Worm (Caenorhabditis elegans): ENCODE data around the gene pbs-3.
A peak's percentile ranks its signal among the peaks of the same experiment; 100 is the strongest.

Gene pbs-3

ce11 chrII:4955353-4955752 lies at the start of gene pbs-3:
Gene pbs-3, minus strand, starts transcription at chrII:4955427.
- TF ChIP-seq ztf-23 (GFP tag; IDR thresholded peaks at IDR 0.05) (no peak), flt-1 (GFP tag; IDR thresholded peaks at IDR 0.05) (0 out of 2 replicates have a peak, but pooled peaks have one; percentile 56), T22C8.4 (GFP tag; IDR thresholded peaks at IDR 0.05) (no peak), ref-1 (GFP tag; conservative IDR thresholded peaks at IDR 0.05) (no peak), cog-1 (tag; optimal IDR thresholded peaks at IDR 0.05) (peak; percentile 12)

DNA sequence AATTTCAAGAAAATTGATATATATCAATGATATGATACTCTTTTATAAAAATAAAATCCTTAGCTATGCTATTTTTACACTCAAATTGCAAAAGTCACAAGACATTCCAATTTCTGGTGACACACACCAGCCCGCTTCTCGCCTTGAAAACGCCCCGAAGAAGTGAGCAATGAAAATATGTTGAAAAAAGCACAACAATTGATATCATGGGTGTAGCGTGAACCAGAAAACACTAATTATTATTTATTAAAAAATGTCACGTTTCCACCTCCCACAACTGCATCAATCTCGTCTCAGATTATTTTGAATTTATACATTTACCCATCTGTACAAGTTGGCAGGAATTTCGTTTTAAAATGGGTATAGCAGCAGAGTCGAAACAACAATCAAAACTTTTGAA lies 49.6 kb upstream of the pbs-3 start, which contains the start of gene F59A6.4:
F59A6.4 (plus strand) TSS at position 301 of the 400 bp plus-strand sequence.
- no peak for TF ChIP-seq ztf-29 (GFP tag; IDR thresholded peaks at IDR 0.05)
- TF ChIP-seq med-1 (GFP tag; optimal IDR thresholded peaks at IDR 0.05; ENCODE audit: insufficient read depth), result no peak
- no peak for TF ChIP-seq ref-1 (GFP tag; conservative IDR thresholded peaks at IDR 0.05)
- TF ChIP-seq klf-2 (GFP tag; conservative IDR thresholded peaks at IDR 0.05), result no peak
- TF ChIP-seq T22C8.4 (GFP tag; IDR thresholded peaks at IDR 0.05), result no peak
- TF ChIP-seq tab-1 (GFP tag; IDR thresholded peaks at IDR 0.05), result no peak
- TF ChIP-seq ztf-23 (GFP tag; IDR thresholded peaks at IDR 0.05), result no peak
- no peak for TF ChIP-seq flt-1 (GFP tag; IDR thresholded peaks at IDR 0.05)
- TF ChIP-seq cog-1 (tag; optimal IDR thresholded peaks at IDR 0.05), result no peak

- TF ChIP-seq ztf-23 (GFP tag; IDR thresholded peaks at IDR 0.05) (no peak), tab-1 (GFP tag; IDR thresholded peaks at IDR 0.05) (no peak), T22C8.4 (GFP tag; IDR thresholded peaks at IDR 0.05) (no peak), klf-2 (GFP tag; conservative IDR thresholded peaks at IDR 0.05) (no peak), ztf-29 (GFP tag; IDR thresholded peaks at IDR 0.05) (no peak), cog-1 (tag; optimal IDR thresholded peaks at IDR 0.05) (no peak), med-1 (GFP tag; optimal IDR thresholded peaks at IDR 0.05; ENCODE audit: insufficient read depth) (no peak), ref-1 (GFP tag; conservative IDR thresholded peaks at IDR 0.05) (no peak), flt-1 (GFP tag; IDR thresholded peaks at IDR 0.05) (no peak)
These were observed 48.4 kb upstream of the pbs-3 start, which contains the start of gene F59A6.10 for ce11 chrII:5003660-5004059. Gene F59A6.10, plus strand, starts transcription at chrII:5003960.

DNA sequence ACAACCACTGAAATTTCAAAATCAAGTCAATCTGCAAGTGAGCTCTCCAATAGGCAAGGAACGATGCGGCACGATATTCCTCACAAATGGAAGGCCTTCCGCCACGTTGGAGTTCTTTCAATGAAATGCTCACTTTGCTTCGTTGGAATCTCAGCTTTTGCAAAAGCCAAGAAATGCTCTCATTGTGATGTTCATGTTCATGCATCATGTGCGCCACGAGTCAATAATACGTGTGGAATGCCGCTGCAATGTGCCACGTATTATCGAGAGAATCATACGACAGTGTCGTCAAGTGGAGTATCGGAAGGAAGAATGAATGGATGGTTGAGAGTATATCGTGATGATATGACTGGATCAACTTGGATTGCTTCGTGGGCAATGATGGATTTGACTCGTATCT lies 46.6 kb upstream of the pbs-3 start:
- TF ChIP-seq T22C8.4 (GFP tag; IDR thresholded peaks at IDR 0.05) (no peak), flt-1 (GFP tag; IDR thresholded peaks at IDR 0.05) (no peak), ztf-29 (GFP tag; IDR thresholded peaks at IDR 0.05) (no peak), tab-1 (GFP tag; IDR thresholded peaks at IDR 0.05) (no peak), cog-1 (tag; optimal IDR thresholded peaks at IDR 0.05) (no peak), ztf-23 (GFP tag; IDR thresholded peaks at IDR 0.05) (no peak), klf-2 (GFP tag; conservative IDR thresholded peaks at IDR 0.05) (no peak), med-1 (GFP tag; optimal IDR thresholded peaks at IDR 0.05; ENCODE audit: insufficient read depth) (no peak), ref-1 (GFP tag; conservative IDR thresholded peaks at IDR 0.05) (no peak)

DNA sequence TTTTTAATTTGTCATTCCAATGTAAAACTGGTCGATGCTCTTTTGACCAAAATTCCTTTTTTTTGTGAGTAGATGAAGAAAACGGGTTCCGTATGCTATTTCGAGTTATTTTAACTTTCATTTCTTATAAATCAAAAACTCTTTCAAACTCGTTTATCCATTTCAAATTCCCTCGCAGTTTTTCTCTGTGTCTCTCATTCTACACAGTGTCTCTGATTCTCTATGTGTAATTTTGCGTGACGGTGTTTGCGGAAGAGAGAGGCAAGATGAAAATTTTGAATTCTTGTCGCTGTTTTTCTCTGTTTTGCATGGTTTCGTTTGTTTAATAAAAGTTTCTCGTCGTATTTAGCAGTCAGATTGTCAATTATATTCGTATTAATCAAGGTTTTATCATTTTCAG lies 43.9 kb upstream of the pbs-3 start, which contains the start of gene citk-2:
citk-2 (plus strand) TSS at position 399 of the 400 bp plus-strand sequence.
- TF ChIP-seq klf-2 (GFP tag; conservative IDR thresholded peaks at IDR 0.05) (no peak), tab-1 (GFP tag; IDR thresholded peaks at IDR 0.05) (no peak), ztf-29 (GFP tag; IDR thresholded peaks at IDR 0.05) (no peak), flt-1 (GFP tag; IDR thresholded peaks at IDR 0.05) (no peak), ref-1 (GFP tag; conservative IDR thresholded peaks at IDR 0.05) (no peak), cog-1 (tag; optimal IDR thresholded peaks at IDR 0.05) (no peak), med-1 (GFP tag; optimal IDR thresholded peaks at IDR 0.05; ENCODE audit: insufficient read depth) (no peak), T22C8.4 (GFP tag; IDR thresholded peaks at IDR 0.05) (no peak), ztf-23 (GFP tag; IDR thresholded peaks at IDR 0.05) (no peak)

DNA sequence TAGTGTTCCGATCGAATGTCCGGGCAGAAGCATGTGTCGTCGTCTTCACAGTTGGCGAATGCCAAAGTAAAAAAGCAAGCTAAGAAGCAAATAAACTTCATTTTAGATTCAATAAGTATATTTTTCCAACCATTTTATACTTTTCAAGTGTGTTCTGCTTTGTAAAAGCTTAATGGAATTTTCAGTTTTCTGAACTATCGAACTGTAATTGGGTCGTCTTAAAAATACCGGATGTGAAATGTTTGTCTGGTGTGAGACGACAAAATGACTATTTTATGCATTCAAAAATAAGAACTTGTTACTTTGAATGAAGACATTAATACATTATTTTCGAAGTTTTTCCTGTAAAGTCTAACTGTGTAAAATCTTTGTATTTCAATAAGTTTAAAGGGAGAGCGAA lies 43.4 kb upstream of the pbs-3 start, which contains the start of gene F59A6.11:
F59A6.11 (minus strand) TSS at position 101 of the 400 bp plus-strand sequence.
- TF ChIP-seq ref-1 (GFP tag; conservative IDR thresholded peaks at IDR 0.05), result no peak
- no peak for TF ChIP-seq med-1 (GFP tag; optimal IDR thresholded peaks at IDR 0.05; ENCODE audit: insufficient read depth)
- no peak for TF ChIP-seq flt-1 (GFP tag; IDR thresholded peaks at IDR 0.05)
- no peak for TF ChIP-seq cog-1 (tag; optimal IDR thresholded peaks at IDR 0.05)
- no peak for TF ChIP-seq tab-1 (GFP tag; IDR thresholded peaks at IDR 0.05)
- no peak for TF ChIP-seq ztf-29 (GFP tag; IDR thresholded peaks at IDR 0.05)
- no peak for TF ChIP-seq T22C8.4 (GFP tag; IDR thresholded peaks at IDR 0.05)
- TF ChIP-seq ztf-23 (GFP tag; IDR thresholded peaks at IDR 0.05), result no peak
- TF ChIP-seq klf-2 (GFP tag; conservative IDR thresholded peaks at IDR 0.05), result no peak

DNA sequence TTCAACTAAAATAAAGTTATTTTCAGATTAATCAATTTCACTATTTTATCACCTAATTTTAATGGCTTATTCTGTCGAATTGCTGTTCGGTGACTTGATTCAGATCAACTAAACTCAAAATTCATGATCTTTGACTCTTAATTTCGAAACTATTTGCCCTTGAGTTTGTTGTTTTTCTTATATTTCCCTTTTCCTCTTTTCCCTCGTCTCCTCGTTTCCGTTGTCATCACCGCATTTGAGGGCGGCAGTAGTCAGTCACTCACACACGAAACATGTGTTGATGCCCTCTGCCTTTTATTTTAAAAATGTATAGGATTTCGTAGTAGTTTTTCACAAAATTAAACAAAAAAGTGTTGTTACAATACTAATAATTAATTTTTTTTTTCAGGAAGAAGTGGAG lies 39.7 kb upstream of the pbs-3 start, which contains the start of gene rnh-1.0:
rnh-1.0 (plus strand) TSS at position 389 of the 400 bp plus-strand sequence.
- TF ChIP-seq ztf-29 (GFP tag; IDR thresholded peaks at IDR 0.05) (no peak), tab-1 (GFP tag; IDR thresholded peaks at IDR 0.05) (no peak), ref-1 (GFP tag; conservative IDR thresholded peaks at IDR 0.05) (no peak), flt-1 (GFP tag; IDR thresholded peaks at IDR 0.05) (no peak), ztf-23 (GFP tag; IDR thresholded peaks at IDR 0.05) (no peak), med-1 (GFP tag; optimal IDR thresholded peaks at IDR 0.05; ENCODE audit: insufficient read depth) (no peak), klf-2 (GFP tag; conservative IDR thresholded peaks at IDR 0.05) (no peak), cog-1 (tag; optimal IDR thresholded peaks at IDR 0.05) (no peak), T22C8.4 (GFP tag; IDR thresholded peaks at IDR 0.05) (no peak)

DNA sequence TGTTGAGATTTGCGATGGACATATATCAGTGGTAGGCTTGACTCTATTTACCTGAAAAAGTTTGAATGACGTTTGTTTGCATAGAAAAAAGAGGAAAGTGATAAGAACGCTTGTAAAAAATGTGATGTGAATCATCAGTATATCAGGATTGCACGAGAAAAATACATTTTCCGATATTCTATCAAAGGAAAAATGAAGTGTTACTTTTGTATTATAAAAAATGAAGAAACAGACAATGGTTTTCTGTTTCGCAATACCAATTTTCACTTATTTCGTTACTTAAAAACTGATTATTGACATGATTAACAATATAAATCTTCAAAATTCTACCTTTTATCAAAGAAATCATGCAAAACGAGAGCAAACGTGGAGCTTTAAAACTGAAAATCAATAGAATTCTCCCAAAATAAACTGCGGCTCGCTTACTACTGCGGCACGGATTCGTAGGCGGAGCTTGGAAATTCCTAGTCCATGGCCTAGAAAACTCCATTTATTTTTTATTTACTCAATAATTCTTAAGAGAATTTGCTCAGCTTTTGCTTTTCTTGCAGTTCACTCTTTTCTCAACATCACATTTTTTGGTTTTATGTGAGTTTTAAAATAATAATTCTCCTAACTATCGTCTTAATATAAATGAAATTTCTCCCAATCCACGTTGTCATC lies 38.4 kb upstream of the pbs-3 start, which contains the start of the genes eif-1 and vps-24:
eif-1 (minus strand) TSS at position 51 of the 663 bp plus-strand sequence.
vps-24 (plus strand) TSS at position 469 of the 663 bp plus-strand sequence.
- no peak for TF ChIP-seq klf-2 (GFP tag; conservative IDR thresholded peaks at IDR 0.05)
- no peak for TF ChIP-seq flt-1 (GFP tag; IDR thresholded peaks at IDR 0.05)
- no peak for TF ChIP-seq tab-1 (GFP tag; IDR thresholded peaks at IDR 0.05)
- no peak for TF ChIP-seq med-1 (GFP tag; optimal IDR thresholded peaks at IDR 0.05; ENCODE audit: insufficient read depth)
- TF ChIP-seq T22C8.4 (GFP tag; IDR thresholded peaks at IDR 0.05), result no peak
- TF ChIP-seq ztf-29 (GFP tag; IDR thresholded peaks at IDR 0.05), result no peak
- TF ChIP-seq ztf-23 (GFP tag; IDR thresholded peaks at IDR 0.05), result no peak
- no peak for TF ChIP-seq ref-1 (GFP tag; conservative IDR thresholded peaks at IDR 0.05)
- no peak for TF ChIP-seq cog-1 (tag; optimal IDR thresholded peaks at IDR 0.05)

DNA sequence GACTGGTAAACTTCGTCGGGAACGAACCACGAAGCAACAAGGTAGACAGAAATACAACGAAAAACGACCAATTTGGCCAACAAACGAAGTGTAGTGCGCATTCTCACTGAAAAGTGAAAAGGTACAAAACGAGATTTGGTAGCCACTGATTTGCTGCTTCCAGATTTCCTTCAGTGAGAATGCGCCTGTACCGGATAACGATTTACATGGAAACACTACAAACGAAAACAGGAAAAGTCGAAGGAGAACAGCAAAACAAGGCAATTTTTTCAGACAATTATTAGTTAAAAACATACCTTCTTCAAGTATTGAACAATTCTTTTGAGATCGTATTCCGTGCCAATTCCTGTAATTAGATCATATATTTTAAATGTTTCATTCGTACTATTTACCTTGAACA lies 37.8 kb upstream of the pbs-3 start, which contains the start of gene pigb-1:
pigb-1 (minus strand) TSS at position 101 of the 400 bp plus-strand sequence.
- TF ChIP-seq flt-1 (GFP tag; IDR thresholded peaks at IDR 0.05) (no peak), ztf-23 (GFP tag; IDR thresholded peaks at IDR 0.05) (no peak), cog-1 (tag; optimal IDR thresholded peaks at IDR 0.05) (no peak), tab-1 (GFP tag; IDR thresholded peaks at IDR 0.05) (no peak)

Measured in whole organism, midembryonic.